Worm (Caenorhabditis elegans): ENCODE measurements around the gene C34H4.1.

DNA sequence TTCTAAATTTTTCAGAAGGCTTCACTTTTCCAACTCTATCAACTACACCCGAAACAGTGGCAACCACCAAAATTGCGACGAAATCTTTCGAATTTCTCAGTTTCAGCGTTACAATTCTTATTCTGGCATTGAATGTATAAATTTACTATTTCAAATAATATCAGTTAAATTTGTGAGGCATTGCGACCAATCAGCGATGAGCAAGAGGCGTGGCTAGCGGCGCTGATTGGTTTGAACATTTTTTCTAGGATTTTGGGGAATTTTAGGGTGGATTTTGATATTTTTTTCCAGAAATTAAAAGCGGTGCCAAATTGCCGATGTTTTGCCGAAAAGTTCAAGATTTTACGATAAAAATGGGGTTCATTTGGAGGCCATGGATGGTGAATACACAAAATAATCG lies 12.2 kb downstream of the C34H4.1 start:
- TF ChIP-seq nfyb-1 (GFP tag; IDR thresholded peaks at IDR 0.05) (peak; percentile 92), T07F8.4 (tag; optimal IDR thresholded peaks at IDR 0.05) (no peak), lin-40 (tag; optimal IDR thresholded peaks at IDR 0.05) (no peak), bed-1 (GFP tag; IDR thresholded peaks at IDR 0.05) (no peak), pha-4 (tag; optimal IDR thresholded peaks at IDR 0.05) (no peak), akir-1 (GFP tag; optimal IDR thresholded peaks at IDR 0.05) (no peak), F57C9.4 (tag; optimal IDR thresholded peaks at IDR 0.05) (no peak), dpl-1 (GFP tag; optimal IDR thresholded peaks at IDR 0.05) (no peak), fkh-3 (tag; optimal IDR thresholded peaks at IDR 0.05) (no peak), F22D6.2 (tag; optimal IDR thresholded peaks at IDR 0.05) (no peak), madf-8 (GFP tag; conservative IDR thresholded peaks at IDR 0.05) (no peak), ztf-28 (GFP tag; IDR thresholded peaks at IDR 0.05) (no peak)

Data from whole organism, young adult.